Comparison of ENCODE assay signal across 2 fruit fly cellular contexts in genomic region chr3L:22742945-22743582, dm6.
TF ChIP-seq lines count a peak whose summit lies in the region.

No protein-coding gene starts in this region.

TF ChIP-seq in whole organism, embryonic, 481 proteins besides CTCF, POLR2A, EP300 and RAD21 (continued from another document and continues in another):
- TF ChIP-seq H15 (GFP tag; IDR thresholded peaks at IDR 0.05; lab: Robert Waterston, UW) (0 out of 3 replicates have a peak, but pooled peaks have one; percentile 18), HLH54F (GFP tag; optimal IDR thresholded peaks at IDR 0.05; lab: Kevin White, UChicago) (no peak), vfl (GFP tag; optimal IDR thresholded peaks at IDR 0.05; lab: Kevin White, UChicago) (no peak), CG13424 (tag; optimal IDR thresholded peaks at IDR 0.05; lab: Kevin White, UChicago) (no peak), CG7556 (GFP tag; optimal IDR thresholded peaks at IDR 0.05; lab: Kevin White, UChicago) (peak; percentile 22), cato (GFP tag; optimal IDR thresholded peaks at IDR 0.05; lab: Kevin White, UChicago; ENCODE audit: borderline replicate concordance) (no peak), vvl (GFP tag; IDR thresholded peaks at IDR 0.05; lab: Robert Waterston, UW) (peak; percentile 44), CG4820 (GFP tag; optimal IDR thresholded peaks at IDR 0.05; lab: Kevin White, UChicago) (peak; percentile 14), kni (GFP tag; optimal IDR thresholded peaks at IDR 0.05; lab: Kevin White, UChicago) (no peak), CG15073 (GFP tag; optimal IDR thresholded peaks at IDR 0.05; lab: Kevin White, UChicago) (no peak), Sox100B (GFP tag; optimal IDR thresholded peaks at IDR 0.05; lab: Kevin White, UChicago) (peak; percentile 21), CG9437 (GFP tag; optimal IDR thresholded peaks at IDR 0.05; lab: Kevin White, UChicago) (peak; percentile 35), CG9797 (GFP tag; optimal IDR thresholded peaks at IDR 0.05; lab: Kevin White, UChicago) (no peak), Oli (tag; optimal IDR thresholded peaks at IDR 0.05; lab: Kevin White, UChicago) (peak; percentile 36), CG17361 (GFP tag; IDR thresholded peaks at IDR 0.05; lab: Robert Waterston, UW) (peak; percentile 60; the same call in 2 of the 3 replicates), Hand (GFP tag; optimal IDR thresholded peaks at IDR 0.05; lab: Kevin White, UChicago) (no peak), MTF-1 (GFP tag; optimal IDR thresholded peaks at IDR 0.05; lab: Kevin White, UChicago; ENCODE audit: borderline replicate concordance) (no peak), CG7745 (tag; optimal IDR thresholded peaks at IDR 0.05; lab: Kevin White, UChicago) (no peak), CG1603 (tag; optimal IDR thresholded peaks at IDR 0.05; lab: Kevin White, UChicago) (peak; percentile 5), Elba2 (GFP tag; optimal IDR thresholded peaks at IDR 0.05; lab: Kevin White, UChicago) (no peak), nerfin-1 (tag; optimal IDR thresholded peaks at IDR 0.05; lab: Kevin White, UChicago) (no peak), D19A (tag; optimal IDR thresholded peaks at IDR 0.05; lab: Kevin White, UChicago) (peak; percentile 18), CG11247 (GFP tag; IDR thresholded peaks at IDR 0.05; lab: Robert Waterston, UW) (no peak), trem (tag; optimal IDR thresholded peaks at IDR 0.05; lab: Kevin White, UChicago) (peak; percentile 11), CG5245 (GFP tag; optimal IDR thresholded peaks at IDR 0.05; lab: Kevin White, UChicago) (peak; percentile 6), CG1529 (GFP tag; optimal IDR thresholded peaks at IDR 0.05; lab: Kevin White, UChicago) (peak; percentile 6), CG10321 (GFP tag; IDR thresholded peaks at IDR 0.05; lab: Robert Waterston, UW) (no peak), CG4328 (GFP tag; optimal IDR thresholded peaks at IDR 0.05; lab: Kevin White, UChicago) (no peak), crc (GFP tag; optimal IDR thresholded peaks at IDR 0.05; lab: Kevin White, UChicago) (no peak), Doc2 (GFP tag; IDR thresholded peaks at IDR 0.05; lab: Robert Waterston, UW) (no peak), CG9932 (GFP tag; IDR thresholded peaks at IDR 0.05; lab: Robert Waterston, UW) (no peak), Dll (GFP tag; IDR thresholded peaks at IDR 0.05; lab: Robert Waterston, UW; ENCODE audit: partially characterized antibody) (0 out of 4 replicates have a peak, but pooled peaks have one; percentile 10), repo (GFP tag; optimal IDR thresholded peaks at IDR 0.05; lab: Kevin White, UChicago) (no peak), CG13287 (GFP tag; IDR thresholded peaks at IDR 0.05; lab: Robert Waterston, UW; ENCODE audit: partially characterized antibody) (no peak), CG6654 (GFP tag; optimal IDR thresholded peaks at IDR 0.05; lab: Kevin White, UChicago) (no peak), bab2 (GFP tag; optimal IDR thresholded peaks at IDR 0.05; lab: Kevin White, UChicago) (no peak), Meics (GFP tag; optimal IDR thresholded peaks at IDR 0.05; lab: Kevin White, UChicago) (peak; percentile 13), MBD-R2 (GFP tag; IDR thresholded peaks at IDR 0.05; lab: Robert Waterston, UW) (no peak), hkb (optimal IDR thresholded peaks at IDR 0.05; lab: Kevin White, UChicago) (no peak), hkb (GFP tag; IDR thresholded peaks at IDR 0.05; lab: Robert Waterston, UW) (0 out of 2 replicates have a peak, but pooled peaks have one; percentile 39), CG10366 (GFP tag; IDR thresholded peaks at IDR 0.05; lab: Robert Waterston, UW) (peak; percentile 11; the same call in 1 of the 2 replicates), Dp (GFP tag; optimal IDR thresholded peaks at IDR 0.05; lab: Kevin White, UChicago) (no peak), CoRest (tag; optimal IDR thresholded peaks at IDR 0.05; lab: Kevin White, UChicago) (peak; percentile 18), dan (GFP tag; IDR thresholded peaks at IDR 0.05; lab: Robert Waterston, UW) (no peak), CG31441 (GFP tag; IDR thresholded peaks at IDR 0.05; lab: Robert Waterston, UW) (0 out of 2 replicates have a peak, but pooled peaks have one; percentile 32), fd64A (GFP tag; optimal IDR thresholded peaks at IDR 0.05; lab: Kevin White, UChicago) (no peak), phol (tag; optimal IDR thresholded peaks at IDR 0.05; lab: Kevin White, UChicago) (peak; percentile 38), row (GFP tag; IDR thresholded peaks at IDR 0.05; lab: Robert Waterston, UW) (peak; percentile 58), dm (GFP tag; optimal IDR thresholded peaks at IDR 0.05; lab: Kevin White, UChicago) (no peak), HLH4C (GFP tag; IDR thresholded peaks at IDR 0.05; lab: Robert Waterston, UW; ENCODE audit: partially characterized antibody) (no peak), knrl (GFP tag; IDR thresholded peaks at IDR 0.05; lab: Robert Waterston, UW; ENCODE audit: partially characterized antibody) (no peak), wek (GFP tag; optimal IDR thresholded peaks at IDR 0.05; lab: Kevin White, UChicago) (no peak), lola (GFP tag; optimal IDR thresholded peaks at IDR 0.05; lab: Kevin White, UChicago) (peak in 1 of 3 experiments; percentile 37), H2.0 (GFP tag; IDR thresholded peaks at IDR 0.05; lab: Robert Waterston, UW) (no peak), CG12391 (tag; optimal IDR thresholded peaks at IDR 0.05; lab: Kevin White, UChicago) (peak; percentile 2), Spps (tag; optimal IDR thresholded peaks at IDR 0.05; lab: Kevin White, UChicago) (no peak), CG9817 (tag; optimal IDR thresholded peaks at IDR 0.05; lab: Kevin White, UChicago) (no peak), GATAe (GFP tag; conservative IDR thresholded peaks at IDR 0.05; lab: Robert Waterston, UW) (no peak), CG14441 (GFP tag; IDR thresholded peaks at IDR 0.05; lab: Robert Waterston, UW) (no peak), wdn (GFP tag; IDR thresholded peaks at IDR 0.05; lab: Robert Waterston, UW) (no peak), CG10979 (tag; optimal IDR thresholded peaks at IDR 0.05; lab: Kevin White, UChicago) (peak; percentile 12), Sox102F (GFP tag; optimal IDR thresholded peaks at IDR 0.05; lab: Kevin White, UChicago) (peak; percentile 4), ranshi (GFP tag; IDR thresholded peaks at IDR 0.05; lab: Robert Waterston, UW) (no peak), CG15696 (tag; optimal IDR thresholded peaks at IDR 0.05; lab: Kevin White, UChicago) (no peak), zf30C (GFP tag; optimal IDR thresholded peaks at IDR 0.05; lab: Kevin White, UChicago) (no peak), CG1647 (GFP tag; optimal IDR thresholded peaks at IDR 0.05; lab: Kevin White, UChicago) (no peak)

TF ChIP-seq in whole organism, prepupa, 60 proteins besides CTCF, POLR2A, EP300 and RAD21 (continued from another document):
- TF ChIP-seq CG3032 (tag; optimal IDR thresholded peaks at IDR 0.05; lab: Kevin White, UChicago) (peak; percentile 9), Smox (GFP tag; optimal IDR thresholded peaks at IDR 0.05; lab: Kevin White, UChicago) (peak; percentile 42), pdm3 (GFP tag; optimal IDR thresholded peaks at IDR 0.05; lab: Kevin White, UChicago) (peak; percentile 50), eg (GFP tag; IDR thresholded peaks at IDR 0.05; lab: Robert Waterston, UW) (no peak), fd59A (GFP tag; optimal IDR thresholded peaks at IDR 0.05; lab: Kevin White, UChicago) (peak; percentile 43), net (GFP tag; optimal IDR thresholded peaks at IDR 0.05; lab: Kevin White, UChicago) (peak; percentile 26), esn (GFP tag; optimal IDR thresholded peaks at IDR 0.05; lab: Kevin White, UChicago) (peak; percentile 47), Sox15 (GFP tag; optimal IDR thresholded peaks at IDR 0.05; lab: Kevin White, UChicago) (peak; percentile 25), svp (GFP tag; lab: Kevin White, UChicago) (peak; percentile 57), acj6 (GFP tag; optimal IDR thresholded peaks at IDR 0.05; lab: Kevin White, UChicago) (peak; percentile 16), Hr38 (GFP tag; optimal IDR thresholded peaks at IDR 0.05; lab: Kevin White, UChicago) (no peak), salr (GFP tag; optimal IDR thresholded peaks at IDR 0.05; lab: Kevin White, UChicago) (peak in 1 of 2 experiments; percentile 66), CG15336 (GFP tag; IDR thresholded peaks at IDR 0.05; lab: Robert Waterston, UW) (peak; percentile 22; the same call in 1 of the 2 replicates), CG11294 (GFP tag; IDR thresholded peaks at IDR 0.05; lab: Robert Waterston, UW) (no peak), Hr39 (GFP tag; optimal IDR thresholded peaks at IDR 0.05; lab: Kevin White, UChicago) (peak; percentile 41), CG6276 (GFP tag; optimal IDR thresholded peaks at IDR 0.05; lab: Kevin White, UChicago) (peak; percentile 27), Met (GFP tag; optimal IDR thresholded peaks at IDR 0.05; lab: Kevin White, UChicago) (peak; percentile 48), CG32006 (GFP tag; optimal IDR thresholded peaks at IDR 0.05; lab: Kevin White, UChicago) (peak; percentile 72), Hr4 (GFP tag; optimal IDR thresholded peaks at IDR 0.05; lab: Kevin White, UChicago) (peak; percentile 51), CG9139 (GFP tag; optimal IDR thresholded peaks at IDR 0.05; lab: Kevin White, UChicago) (no peak), Eip78C (GFP tag; lab: Kevin White, UChicago) (peak; percentile 84), CG31627 (GFP tag; optimal IDR thresholded peaks at IDR 0.05; lab: Kevin White, UChicago) (peak; percentile 33), Sox102F (GFP tag; optimal IDR thresholded peaks at IDR 0.05; lab: Kevin White, UChicago) (peak; percentile 21), cyc (GFP tag; optimal IDR thresholded peaks at IDR 0.05; lab: Kevin White, UChicago) (peak; percentile 29), CG11902 (GFP tag; optimal IDR thresholded peaks at IDR 0.05; lab: Kevin White, UChicago) (no peak), CG6792 (GFP tag; optimal IDR thresholded peaks at IDR 0.05; lab: Kevin White, UChicago) (peak; percentile 25), CG6808 (GFP tag; optimal IDR thresholded peaks at IDR 0.05; lab: Kevin White, UChicago) (peak; percentile 24), Lpt (GFP tag; optimal IDR thresholded peaks at IDR 0.05; lab: Kevin White, UChicago) (no peak), CG4318 (GFP tag; optimal IDR thresholded peaks at IDR 0.05; lab: Kevin White, UChicago) (peak; percentile 61), CG10631 (GFP tag; optimal IDR thresholded peaks at IDR 0.05; lab: Kevin White, UChicago) (peak; percentile 51), CG3919 (GFP tag; optimal IDR thresholded peaks at IDR 0.05; lab: Kevin White, UChicago) (peak; percentile 41), CG34406 (GFP tag; optimal IDR thresholded peaks at IDR 0.05; lab: Kevin White, UChicago) (peak; percentile 4), Eip75B (GFP tag; optimal IDR thresholded peaks at IDR 0.05; lab: Kevin White, UChicago) (no peak), CG6854 (GFP tag; optimal IDR thresholded peaks at IDR 0.05; lab: Kevin White, UChicago) (no peak), vri (GFP tag; optimal IDR thresholded peaks at IDR 0.05; lab: Kevin White, UChicago) (no peak)
